Worm (Caenorhabditis elegans) whole organism, mixed stage, embryonic: ENCODE measurements around the gene srh-74.

Experiments
- M03D4.4 ChIP-seq: sonication (generic microtip); optimal IDR thresholded peaks from 2 replicates; lab custom pipeline; 2017; ENCODE audit warnings: mild to moderate bottlenecking, missing genetic modification characterization, missing compliant biosample characterization
- bed-3 ChIP-seq: fragments of 200-800 bp; sonication (Bioruptor generic); optimal IDR thresholded peaks from 3 replicates; lab custom pipeline; 2018; ENCODE audit warnings: mild to moderate bottlenecking, missing genetic modification characterization, moderate library complexity, missing compliant biosample characterization
- blmp-1 ChIP-seq: fragments of 150-350 bp; optimal IDR thresholded peaks from 2 replicates; lab custom pipeline; 2014; ENCODE audit warnings: missing biosample characterization, missing genetic modification characterization
- ceh-43 ChIP-seq: fragments of 200-800 bp; sonication (Bioruptor generic); optimal IDR thresholded peaks from 2 replicates; lab custom pipeline; 2018; ENCODE audit warnings: mild to moderate bottlenecking, missing genetic modification characterization, moderate library complexity, missing compliant biosample characterization
- ces-1 ChIP-seq: fragments of 150-350 bp; optimal IDR thresholded peaks from 2 replicates; lab custom pipeline; 2014; ENCODE audit warnings: missing biosample characterization, missing genetic modification reagents, missing genetic modification characterization
- cnd-1 ChIP-seq: fragments of 200-800 bp; sonication (Bioruptor generic); optimal IDR thresholded peaks from 2 replicates; lab custom pipeline; 2018; ENCODE audit warnings: mild to moderate bottlenecking, missing genetic modification characterization, missing compliant biosample characterization
- drap-1 ChIP-seq: fragments of 200-800 bp; sonication (Bioruptor generic); optimal IDR thresholded peaks from 3 replicates; lab custom pipeline; 2018; ENCODE audit warnings: mild to moderate bottlenecking, missing genetic modification characterization, missing compliant biosample characterization
- elt-1 ChIP-seq: sonication (generic microtip); optimal IDR thresholded peaks from 2 replicates; lab custom pipeline; 2017; ENCODE audit warnings: missing genetic modification characterization, mild to moderate bottlenecking, missing compliant biosample characterization, antibody characterized with exemption, moderate library complexity, borderline replicate concordance; ENCODE audit not compliant: insufficient read depth
- flh-1 ChIP-seq: fragments of 200-800 bp; sonication (Bioruptor generic); optimal IDR thresholded peaks from 2 replicates; lab custom pipeline; 2018; ENCODE audit warnings: mild to moderate bottlenecking, missing genetic modification characterization, moderate library complexity, missing compliant biosample characterization
- ham-2 ChIP-seq: fragments of 200-800 bp; sonication (Bioruptor generic); optimal IDR thresholded peaks from 2 replicates; lab custom pipeline; 2018; ENCODE audit warnings: mild to moderate bottlenecking, missing genetic modification characterization, missing compliant biosample characterization
- lin-13 ChIP-seq: fragments of 150-350 bp; optimal IDR thresholded peaks from 2 replicates; lab custom pipeline; 2014; ENCODE audit warnings: missing biosample characterization, missing genetic modification characterization
- lin-32 ChIP-seq: fragments of 200-800 bp; sonication (Bioruptor generic); optimal IDR thresholded peaks from 2 replicates; lab custom pipeline; 2018; ENCODE audit warnings: mild to moderate bottlenecking, missing genetic modification characterization, missing compliant biosample characterization
- lsy-2 ChIP-seq: fragments of 150-350 bp; optimal IDR thresholded peaks from 2 replicates; lab custom pipeline; 2014; ENCODE audit warnings: missing biosample characterization, missing genetic modification characterization
- mep-1 ChIP-seq: fragments of 150-350 bp; optimal IDR thresholded peaks from 2 replicates; lab custom pipeline; 2017; ENCODE audit warnings: missing biosample characterization, missing genetic modification reagents, missing genetic modification characterization, inconsistent platforms
- mls-2 ChIP-seq: sonication (generic microtip); optimal IDR thresholded peaks from 2 replicates; lab custom pipeline; 2016; ENCODE audit warnings: mild to moderate bottlenecking, missing genetic modification characterization, moderate library complexity, missing compliant biosample characterization
- nhr-12 ChIP-seq: fragments of 150-350 bp; optimal IDR thresholded peaks from 2 replicates; lab custom pipeline; 2014; ENCODE audit warnings: missing biosample characterization, missing genetic modification characterization
- nhr-237 ChIP-seq: fragments of 150-350 bp; optimal IDR thresholded peaks from 2 replicates; lab custom pipeline; 2014; ENCODE audit warnings: missing biosample characterization, missing genetic modification characterization
- nhr-28 ChIP-seq: fragments of 150-350 bp; optimal IDR thresholded peaks from 2 replicates; lab custom pipeline; 2014; ENCODE audit warnings: missing biosample characterization, missing genetic modification characterization
- nhr-76 ChIP-seq: sonication (generic microtip); optimal IDR thresholded peaks from 2 replicates; lab custom pipeline; 2017; ENCODE audit warnings: missing biosample characterization, missing genetic modification characterization
- pha-4 ChIP-seq: fragments of 150-350 bp; optimal IDR thresholded peaks from 2 replicates; lab custom pipeline; 2018; ENCODE audit warnings: missing biosample characterization, missing genetic modification reagents, missing genetic modification characterization
- sem-2 ChIP-seq: fragments of 200-800 bp; sonication (Bioruptor generic); optimal IDR thresholded peaks from 2 replicates; lab custom pipeline; 2018; ENCODE audit warnings: mild to moderate bottlenecking, missing genetic modification characterization, missing compliant biosample characterization
- snpc-4 ChIP-seq: fragments of 150-350 bp; optimal IDR thresholded peaks from 2 replicates; lab custom pipeline; 2014; ENCODE audit warnings: missing biosample characterization, missing genetic modification characterization
- sptf-1 ChIP-seq: sonication (generic microtip); optimal IDR thresholded peaks from 2 replicates; lab custom pipeline; 2017; ENCODE audit warnings: mild to moderate bottlenecking, missing genetic modification characterization, moderate library complexity, missing compliant biosample characterization
- tbx-8 ChIP-seq: fragments of 200-800 bp; sonication (Bioruptor generic); optimal IDR thresholded peaks from 2 replicates; lab custom pipeline; 2018; ENCODE audit warnings: mild to moderate bottlenecking, missing genetic modification characterization, moderate library complexity, missing compliant biosample characterization
- unc-120 ChIP-seq: sonication (generic microtip); optimal IDR thresholded peaks from 2 replicates; lab custom pipeline; 2017; ENCODE audit warnings: missing genetic modification characterization, missing compliant biosample characterization; ENCODE audit not compliant: poor library complexity, severe bottlenecking
- unc-39 ChIP-seq: fragments of 150-350 bp; optimal IDR thresholded peaks from 2 replicates; lab custom pipeline; 2014; ENCODE audit warnings: missing biosample characterization, missing genetic modification characterization
- unc-62 ChIP-seq: fragments of 150-350 bp; optimal IDR thresholded peaks from 2 replicates; lab custom pipeline; 2014; ENCODE audit warnings: missing biosample characterization, missing genetic modification reagents, missing genetic modification characterization
- zip-8 ChIP-seq: fragments of 150-350 bp; optimal IDR thresholded peaks from 2 replicates; lab custom pipeline; 2014; ENCODE audit warnings: missing biosample characterization, missing genetic modification characterization
- ztf-11 ChIP-seq: fragments of 150-350 bp; optimal IDR thresholded peaks from 2 replicates; lab custom pipeline; 2014; ENCODE audit warnings: missing biosample characterization, missing genetic modification characterization

srh-74 gene

ce11 chrV:11048678-11049077 is at the start of gene srh-74:
srh-74 (minus strand) TSS chrV:11048778.
- TF ChIP-seq sptf-1 (tag; lab: Kevin White, UChicago): no peak
- no peak for TF ChIP-seq cnd-1 (tag; lab: Kevin White, UChicago)
- no peak for TF ChIP-seq M03D4.4 (tag; lab: Kevin White, UChicago)
- TF ChIP-seq nhr-237 (tag; lab: Kevin White, UChicago): no peak
- no peak for TF ChIP-seq blmp-1 (tag; lab: Kevin White, UChicago)
- TF ChIP-seq zip-8 (tag; lab: Kevin White, UChicago): no peak
- no peak for TF ChIP-seq snpc-4 (tag; lab: Kevin White, UChicago)
- TF ChIP-seq lin-13 (tag; lab: Kevin White, UChicago): no peak
- no peak for TF ChIP-seq nhr-76 (tag; lab: Kevin White, UChicago)
- no peak for TF ChIP-seq ceh-43 (GFP tag; lab: Kevin White, UChicago)
- TF ChIP-seq ham-2 (GFP tag; lab: Kevin White, UChicago): no peak
- no peak for TF ChIP-seq unc-62 (GFP tag; lab: Kevin White, UChicago)
- no peak for TF ChIP-seq ces-1 (GFP tag; lab: Kevin White, UChicago)
- no peak for TF ChIP-seq nhr-12 (tag; lab: Kevin White, UChicago)
- TF ChIP-seq drap-1 (GFP tag; lab: Kevin White, UChicago): no peak
- no peak for TF ChIP-seq lsy-2 (tag; lab: Kevin White, UChicago)
- no peak for TF ChIP-seq bed-3 (GFP tag; lab: Kevin White, UChicago)
- no peak for TF ChIP-seq lin-32 (GFP tag; lab: Kevin White, UChicago)
- TF ChIP-seq sem-2: no peak

ce11 chrV:11095873-11096272 is 47.3 kb upstream of the srh-74 start, which contains the start of gene Y42A5A.3:
Y42A5A.3 (minus strand) TSS chrV:11095973.
- TF ChIP-seq tbx-8: no peak
- no peak for TF ChIP-seq ces-1 (GFP tag; lab: Kevin White, UChicago)
- TF ChIP-seq cnd-1 (tag; lab: Kevin White, UChicago): no peak
- TF ChIP-seq sptf-1 (tag; lab: Kevin White, UChicago): no peak
- no peak for TF ChIP-seq unc-39 (tag; lab: Kevin White, UChicago)
- TF ChIP-seq pha-4 (tag; lab: Kevin White, UChicago): no peak
- TF ChIP-seq nhr-76 (tag; lab: Kevin White, UChicago): no peak
- no peak for TF ChIP-seq elt-1 (tag; lab: Kevin White, UChicago)
- no peak for TF ChIP-seq ztf-11 (tag; lab: Kevin White, UChicago)
- no peak for TF ChIP-seq lin-32 (GFP tag; lab: Kevin White, UChicago)
- no peak for TF ChIP-seq ceh-43 (GFP tag; lab: Kevin White, UChicago)
- no peak for TF ChIP-seq mep-1 (tag; lab: Kevin White, UChicago)
- no peak for TF ChIP-seq zip-8 (tag; lab: Kevin White, UChicago)

- no peak for TF ChIP-seq nhr-237 (tag; lab: Kevin White, UChicago)
- TF ChIP-seq mep-1 (tag; lab: Kevin White, UChicago): no peak
- no peak for TF ChIP-seq unc-120 (tag; lab: Kevin White, UChicago)
- TF ChIP-seq mls-2 (tag; lab: Kevin White, UChicago): no peak
- TF ChIP-seq unc-39 (tag; lab: Kevin White, UChicago): no peak
- no peak for TF ChIP-seq lsy-2 (tag; lab: Kevin White, UChicago)
- no peak for TF ChIP-seq elt-1 (tag; lab: Kevin White, UChicago)
- TF ChIP-seq drap-1 (GFP tag; lab: Kevin White, UChicago): no peak
- TF ChIP-seq M03D4.4 (tag; lab: Kevin White, UChicago): no peak
- no peak for TF ChIP-seq sem-2
- TF ChIP-seq nhr-28 (tag; lab: Kevin White, UChicago): no peak
- TF ChIP-seq ceh-43 (GFP tag; lab: Kevin White, UChicago): no peak
- no peak for TF ChIP-seq flh-1
Observed at ce11 chrV:11094698-11095097, 46.1 kb upstream of the srh-74 start.

ce11 chrV:11093163-11094091 is 44.8 kb upstream of the srh-74 start, which contains the start of gene lact-8:
lact-8 (minus strand) TSS chrV:11093607.
- TF ChIP-seq mls-2 (tag; lab: Kevin White, UChicago) (no peak), elt-1 (tag; lab: Kevin White, UChicago) (peak; percentile 90), M03D4.4 (tag; lab: Kevin White, UChicago) (no peak), drap-1 (GFP tag; lab: Kevin White, UChicago) (no peak)
- TF ChIP-seq, all 35 proteins: peak for 1
